Fruit fly (Drosophila melanogaster) whole organism, pupa: Measurements from ENCODE around the gene LysD.
A peak's percentile ranks its signal among the peaks of the same experiment; 100 is the strongest.

Experiments
- CG10348 ChIP-seq: fragments of 200-800 bp; sonication (Bioruptor generic); IDR thresholded peaks from 2 replicates; pipeline ENCODE4 v1.3.6; 2022; ENCODE audit warnings: missing biosample characterization, missing genetic modification characterization
- CG12605 ChIP-seq: fragments of 200-800 bp; sonication (Bioruptor generic); IDR thresholded peaks from 2 replicates; pipeline ENCODE4 v1.3.6; 2022; ENCODE audit warnings: missing biosample characterization, missing genetic modification characterization
- CG13204 ChIP-seq: fragments of 200-800 bp; sonication (Bioruptor generic); optimal IDR thresholded peaks from 2 replicates; lab custom pipeline; 2018; ENCODE audit warnings: missing biosample characterization, mild to moderate bottlenecking, missing genetic modification characterization, moderate library complexity
- CG14655 ChIP-seq: fragments of 200-800 bp; sonication (Bioruptor generic); optimal IDR thresholded peaks from 3 replicates; lab custom pipeline; 2017; ENCODE audit warnings: mild to moderate bottlenecking, missing biosample characterization, missing genetic modification reagents, missing genetic modification characterization
- CG17806 ChIP-seq: fragments of 200-800 bp; sonication (Bioruptor generic); optimal IDR thresholded peaks from 2 replicates; lab custom pipeline; 2018; ENCODE audit warnings: missing biosample characterization, mild to moderate bottlenecking, missing genetic modification characterization, moderate library complexity
- CG4496 ChIP-seq: fragments of 200-800 bp; sonication (Bioruptor generic); IDR thresholded peaks from 3 replicates; pipeline ENCODE4 v1.3.6; 2022; ENCODE audit warnings: missing biosample characterization, missing genetic modification characterization
- CG8159 ChIP-seq: fragments of 200-800 bp; sonication (Bioruptor generic); optimal IDR thresholded peaks from 3 replicates; lab custom pipeline; 2018; ENCODE audit warnings: missing biosample characterization, mild to moderate bottlenecking, missing genetic modification characterization, moderate library complexity
- CG8301 ChIP-seq: fragments of 200-800 bp; sonication (Bioruptor generic); optimal IDR thresholded peaks from 2 replicates; lab custom pipeline; 2018; ENCODE audit warnings: missing biosample characterization, mild to moderate bottlenecking, missing genetic modification characterization
- CG9948 ChIP-seq: fragments of 200-800 bp; sonication (Bioruptor generic); optimal IDR thresholded peaks from 2 replicates; lab custom pipeline; 2018; ENCODE audit warnings: missing biosample characterization, mild to moderate bottlenecking, missing genetic modification characterization, moderate library complexity
- EcR ChIP-seq: fragments of 200-800 bp; sonication (Bioruptor generic); optimal IDR thresholded peaks from 3 replicates; lab custom pipeline; 2019; ENCODE audit warnings: missing biosample characterization, missing genetic modification characterization, mild to moderate bottlenecking, moderate library complexity, missing genetic modification reagents
- Ets98B ChIP-seq: fragments of 200-800 bp; sonication (Bioruptor generic); IDR thresholded peaks from 2 replicates; pipeline ENCODE4 v1.3.6; 2022; ENCODE audit warnings: missing biosample characterization, missing genetic modification characterization
- Pif1A ChIP-seq: fragments of 200-800 bp; sonication (Bioruptor generic); optimal IDR thresholded peaks from 3 replicates; lab custom pipeline; 2016; ENCODE audit warnings: missing biosample characterization, missing genetic modification characterization
- Pif1B ChIP-seq: fragments of 200-800 bp; sonication (Bioruptor generic); optimal IDR thresholded peaks from 3 replicates; lab custom pipeline; 2016; ENCODE audit warnings: missing biosample characterization, missing genetic modification characterization
- gl ChIP-seq: fragments of 200-800 bp; sonication (Bioruptor generic); optimal IDR thresholded peaks from 2 replicates; lab custom pipeline; 2018; ENCODE audit warnings: missing biosample characterization, mild to moderate bottlenecking, missing genetic modification characterization

- TF ChIP-seq CG8301 (tag; lab: Kevin White, UChicago): no peak
- no peak; the same call in 1 of the 3 replicates for TF ChIP-seq CG4496 (GFP tag; lab: Robert Waterston, UW)
- TF ChIP-seq CG12605 (GFP tag; lab: Robert Waterston, UW): peak; percentile 49
- TF ChIP-seq Ets98B: peak; percentile 50; the same call in 1 of the 2 replicates
- TF ChIP-seq CG17806 (tag; lab: Kevin White, UChicago): no peak
- no peak for TF ChIP-seq Pif1B
- TF ChIP-seq Pif1A (GFP tag; lab: Kevin White, UChicago): peak; percentile 29
- no peak for TF ChIP-seq CG8159 (tag; lab: Kevin White, UChicago)
- peak; percentile 66 for TF ChIP-seq CG13204 (GFP tag; lab: Kevin White, UChicago)
- no peak for TF ChIP-seq gl (tag; lab: Kevin White, UChicago)
- TF ChIP-seq CG9948: no peak
- TF ChIP-seq CG14655: no peak
- no peak for TF ChIP-seq CG10348 (GFP tag; lab: Robert Waterston, UW)
- TF ChIP-seq EcR (GFP tag; lab: Kevin White, UChicago): peak; percentile 61
Measured at dm6 chr3L:1256061-1256780, 45.2 kb upstream of the LysD start, which contains the start of gene tfc.
